Fruit fly (Drosophila melanogaster) whole organism, prepupa: ENCODE measurements around the gene Epp.

ENCODE experiments used
- CG6276 ChIP-seq: fragments of 200-800 bp; sonication (Bioruptor generic); optimal IDR thresholded peaks from 2 replicates; lab custom pipeline; 2017; ENCODE audit warnings: missing biosample characterization, mild to moderate bottlenecking, missing genetic modification characterization
- CG6792 ChIP-seq: fragments of 200-800 bp; sonication (Bioruptor generic); optimal IDR thresholded peaks from 3 replicates; lab custom pipeline; 2016; ENCODE audit warnings: missing biosample characterization, missing genetic modification characterization
- CG7368 ChIP-seq: fragments of 200-800 bp; sonication (Bioruptor generic); optimal IDR thresholded peaks from 3 replicates; lab custom pipeline; 2016; ENCODE audit warnings: missing biosample characterization, missing genetic modification characterization
- Ets21C ChIP-seq: fragments of 200-800 bp; sonication (Bioruptor generic); optimal IDR thresholded peaks from 3 replicates; lab custom pipeline; 2016; ENCODE audit warnings: missing biosample characterization, missing genetic modification characterization
- Gug ChIP-seq: fragments of 200-800 bp; sonication (Bioruptor generic); IDR thresholded peaks from 2 replicates; pipeline ENCODE4 v1.3.6; 2022; ENCODE audit warnings: missing biosample characterization, missing genetic modification characterization
- Hr38 ChIP-seq: sonication (Bioruptor generic); optimal IDR thresholded peaks from 2 replicates; lab custom pipeline; 2016; ENCODE audit warnings: missing biosample characterization, missing genetic modification characterization
- Hr4 ChIP-seq: fragments of 200-800 bp; sonication (Bioruptor generic); optimal IDR thresholded peaks from 3 replicates; lab custom pipeline; 2016; ENCODE audit warnings: missing biosample characterization, missing genetic modification characterization
- Met ChIP-seq: fragments of 200-800 bp; sonication (Bioruptor generic); optimal IDR thresholded peaks from 3 replicates; lab custom pipeline; 2016; ENCODE audit warnings: missing biosample characterization, missing genetic modification characterization
- Sox102F ChIP-seq: fragments of 200-800 bp; sonication (Bioruptor generic); optimal IDR thresholded peaks from 2 replicates; lab custom pipeline; 2016; ENCODE audit warnings: missing biosample characterization, mild to moderate bottlenecking, missing genetic modification characterization
- Sox14 ChIP-seq: fragments of 200-800 bp; sonication (Bioruptor generic); optimal IDR thresholded peaks from 3 replicates; lab custom pipeline; 2016; ENCODE audit warnings: missing biosample characterization, missing genetic modification characterization
- salr ChIP-seq, 2 experiments: fragments of 200-800 bp; sonication (Bioruptor generic); optimal IDR thresholded peaks; 3 replicates each; lab custom pipeline; 2016 to 2018; ENCODE audit warnings: missing biosample characterization in 2 of 2, missing genetic modification characterization in 2 of 2, mild to moderate bottlenecking in 1 of 2
- vri ChIP-seq: fragments of 200-800 bp; sonication (Bioruptor generic); optimal IDR thresholded peaks from 3 replicates; lab custom pipeline; 2016; ENCODE audit warnings: missing biosample characterization, mild to moderate bottlenecking, missing genetic modification characterization

DNA sequence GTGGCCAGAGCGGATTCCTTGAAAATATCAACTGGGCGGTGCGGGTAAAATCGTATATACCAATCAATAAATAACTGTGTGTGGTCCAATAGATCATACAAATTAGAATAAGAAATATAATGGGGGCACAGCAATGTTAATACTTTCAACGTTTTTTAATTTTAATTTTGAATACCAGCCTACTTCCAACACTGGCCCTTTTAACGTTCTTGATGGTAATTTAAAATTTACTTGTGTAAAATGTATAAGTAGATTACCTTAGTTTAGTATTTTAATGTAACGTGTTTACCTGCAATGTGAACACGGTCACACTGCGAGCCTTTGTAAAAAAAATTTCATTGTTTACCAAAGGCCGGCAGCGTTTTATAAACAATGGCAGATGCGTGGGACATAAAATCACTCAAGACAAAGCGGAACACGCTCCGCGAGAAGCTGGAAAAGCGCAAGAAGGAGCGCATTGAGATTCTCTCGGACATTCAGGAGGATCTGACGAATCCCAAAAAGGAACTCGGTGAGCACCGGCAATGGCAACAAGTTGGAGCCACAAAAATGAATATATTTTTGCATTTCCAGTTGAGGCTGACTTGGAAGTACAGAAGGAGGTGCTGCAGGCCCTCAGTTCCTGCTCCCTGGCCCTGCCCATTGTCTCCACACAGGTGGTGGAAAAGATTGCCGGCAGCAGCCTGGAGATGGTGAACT lies 39.3 kb upstream of the Epp start, which contains the start of the genes KrT95D and Mettl3:
- TF ChIP-seq CG6276 (GFP tag; lab: Kevin White, UChicago) (no peak), Sox102F (no peak), CG6792 (GFP tag; lab: Kevin White, UChicago) (no peak), Sox14 (GFP tag; lab: Kevin White, UChicago) (peak; percentile 87), salr (GFP tag; optimal IDR thresholded peaks at IDR 0.05; lab: Kevin White, UChicago) (no peak), Met (GFP tag; lab: Kevin White, UChicago) (peak; percentile 49), vri (GFP tag; lab: Kevin White, UChicago) (no peak), Gug (GFP tag; lab: Robert Waterston, UW) (no peak), Ets21C (GFP tag; lab: Kevin White, UChicago) (no peak), Hr38 (GFP tag; lab: Kevin White, UChicago) (no peak), Hr4 (GFP tag; lab: Kevin White, UChicago) (peak; percentile 9), CG7368 (no peak)
